Fruit fly (Drosophila melanogaster): ENCODE data around the gene CG44085.

CG44085 gene

DNA sequence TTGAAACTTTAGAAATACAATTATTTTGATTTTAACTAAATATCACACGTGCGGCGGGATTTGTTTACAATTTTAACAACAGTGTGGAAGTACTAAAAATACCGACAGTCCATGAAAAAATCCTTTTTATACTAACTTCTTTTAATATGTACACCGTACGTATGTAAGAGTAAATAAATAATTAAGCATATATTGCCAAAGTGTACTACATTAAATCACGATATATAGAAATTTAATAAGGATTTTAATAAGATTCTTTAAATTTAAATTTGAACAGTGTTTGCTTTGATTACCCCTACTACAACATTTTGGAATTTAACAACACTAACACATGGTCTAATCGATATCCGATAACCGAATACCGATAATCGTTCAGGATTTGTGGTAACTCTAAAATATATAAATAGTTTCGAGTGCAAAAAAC, 38.6 kb upstream of the CG44085 start, which contains the start of the genes Ski6 and CG16812 (continued):
- TF ChIP-seq otp (GFP tag; IDR thresholded peaks at IDR 0.05) (no peak), nerfin-2 (GFP tag; IDR thresholded peaks at IDR 0.05; ENCODE audit: partially characterized antibody) (no peak), CG12769 (tag; optimal IDR thresholded peaks at IDR 0.05) (no peak), Kr (GFP tag; optimal IDR thresholded peaks at IDR 0.05) (no peak), CG15073 (GFP tag; optimal IDR thresholded peaks at IDR 0.05) (no peak), CG2120 (GFP tag; optimal IDR thresholded peaks at IDR 0.05) (peak; percentile 76), zf30C (GFP tag; optimal IDR thresholded peaks at IDR 0.05) (no peak), fd96Cb (tag; optimal IDR thresholded peaks at IDR 0.05) (peak; percentile 61), klu (GFP tag; IDR thresholded peaks at IDR 0.05) (peak; percentile 8; the same call in 1 of the 2 replicates), YL-1 (GFP tag; optimal IDR thresholded peaks at IDR 0.05) (peak; percentile 66), CG10209 (GFP tag; optimal IDR thresholded peaks at IDR 0.05) (peak; percentile 37), CG13123 (GFP tag; optimal IDR thresholded peaks at IDR 0.05) (peak; percentile 67), CG5180 (GFP tag; optimal IDR thresholded peaks at IDR 0.05) (no peak), CG14441 (GFP tag; IDR thresholded peaks at IDR 0.05) (peak; percentile 54), CG7963 (GFP tag; IDR thresholded peaks at IDR 0.05; ENCODE audit: partially characterized antibody) (0 out of 3 replicates have a peak, but pooled peaks have one; percentile 18), kah (GFP tag; optimal IDR thresholded peaks at IDR 0.05) (no peak), sr (GFP tag; IDR thresholded peaks at IDR 0.05) (no peak), CG17568 (GFP tag; optimal IDR thresholded peaks at IDR 0.05) (peak; percentile 83), CG33557 (GFP tag; optimal IDR thresholded peaks at IDR 0.05) (peak; percentile 41), PHDP (tag; optimal IDR thresholded peaks at IDR 0.05) (no peak), CG16813 (GFP tag; IDR thresholded peaks at IDR 0.05; ENCODE audit: partially characterized antibody) (peak; percentile 63; the same call in 2 of the 3 replicates), lilli (GFP tag; optimal IDR thresholded peaks at IDR 0.05) (peak; percentile 77), HLH4C (GFP tag; IDR thresholded peaks at IDR 0.05; ENCODE audit: partially characterized antibody) (peak; percentile 42; the same call in 1 of the 3 replicates), CG10979 (tag; optimal IDR thresholded peaks at IDR 0.05) (peak; percentile 67), CG1233 (GFP tag; optimal IDR thresholded peaks at IDR 0.05) (peak; percentile 25), CG17361 (GFP tag; IDR thresholded peaks at IDR 0.05) (peak; percentile 84), CG1647 (GFP tag; optimal IDR thresholded peaks at IDR 0.05) (no peak), cwo (GFP tag; optimal IDR thresholded peaks at IDR 0.05) (no peak), CG6765 (GFP tag; optimal IDR thresholded peaks at IDR 0.05) (peak; percentile 7), ro (GFP tag; IDR thresholded peaks at IDR 0.05) (no peak), CG17829 (tag; optimal IDR thresholded peaks at IDR 0.05) (peak; percentile 87), CG8944 (GFP tag; optimal IDR thresholded peaks at IDR 0.05) (no peak), unpg (GFP tag; optimal IDR thresholded peaks at IDR 0.05) (no peak), jing (GFP tag; optimal IDR thresholded peaks at IDR 0.05) (no peak), CG8765 (GFP tag; IDR thresholded peaks at IDR 0.05) (no peak), eve (GFP tag; optimal IDR thresholded peaks at IDR 0.05) (no peak), odd (GFP tag; optimal IDR thresholded peaks at IDR 0.05) (no peak), rib (GFP tag; IDR thresholded peaks at IDR 0.05) (no peak), Side (GFP tag; optimal IDR thresholded peaks at IDR 0.05) (no peak), CG42726 (GFP tag; IDR thresholded peaks at IDR 0.05; ENCODE audit: partially characterized antibody) (no peak), CG11456 (GFP tag; IDR thresholded peaks at IDR 0.05) (no peak), Ada2b (GFP tag; IDR thresholded peaks at IDR 0.05) (peak; percentile 47), so (GFP tag; IDR thresholded peaks at IDR 0.05) (no peak; the same call in 2 of the 3 replicates), danr (GFP tag; IDR thresholded peaks at IDR 0.05) (peak; percentile 16; the same call in 1 of the 2 replicates), CG6272 (GFP tag; IDR thresholded peaks at IDR 0.05) (no peak), br (optimal IDR thresholded peaks at IDR 0.05) (no peak), phol (tag; optimal IDR thresholded peaks at IDR 0.05) (peak; percentile 82), CG4730 (GFP tag; IDR thresholded peaks at IDR 0.05) (no peak), Eip74EF (GFP tag; optimal IDR thresholded peaks at IDR 0.05) (no peak), CG9932 (GFP tag; IDR thresholded peaks at IDR 0.05) (peak; percentile 78), hth (optimal IDR thresholded peaks at IDR 0.05) (no peak)

Data from whole organism, embryonic.